Worm (Caenorhabditis elegans) whole organism, L1 larva: Measurements from ENCODE around the gene Y14H12B.1.

ENCODE experiments used
- C04F5.9 ChIP-seq: sonication (generic microtip); optimal IDR thresholded peaks from 2 replicates; lab custom pipeline; 2016; ENCODE audit warnings: missing genetic modification characterization, missing compliant biosample characterization
- Y116A8C.19 ChIP-seq: sonication (generic microtip); optimal IDR thresholded peaks from 2 replicates; lab custom pipeline; 2016; ENCODE audit warnings: missing compliant biosample characterization, missing genetic modification characterization, borderline replicate concordance
- aha-1 ChIP-seq: fragments of 150-350 bp; optimal IDR thresholded peaks from 2 replicates; lab custom pipeline; 2014; ENCODE audit warnings: missing biosample characterization, missing genetic modification characterization
- aly-2 ChIP-seq: fragments of 150-350 bp; optimal IDR thresholded peaks from 2 replicates; lab custom pipeline; 2014; ENCODE audit warnings: missing biosample characterization, missing genetic modification characterization
- ama-1 ChIP-seq: fragments of 150-350 bp; optimal IDR thresholded peaks from 2 replicates; lab custom pipeline; 2014
- blmp-1 ChIP-seq: fragments of 150-350 bp; optimal IDR thresholded peaks from 2 replicates; lab custom pipeline; 2014; ENCODE audit warnings: missing biosample characterization, missing genetic modification characterization
- ceh-82 ChIP-seq, 3 experiments: fragments of 150-350 bp in 1 of 3; sonication (generic microtip) in 2 of 3; optimal IDR thresholded peaks; 2 replicates each; lab custom pipeline; 2014 to 2017; ENCODE audit warnings: missing biosample characterization in 3 of 3, missing genetic modification characterization in 3 of 3
- ceh-88 ChIP-seq: fragments of 200-800 bp; sonication (Bioruptor generic); IDR thresholded peaks from 2 replicates; pipeline ENCODE4 v1.3.6; 2022; ENCODE audit warnings: missing genetic modification characterization, missing compliant biosample characterization
- ces-1 ChIP-seq: fragments of 150-350 bp; optimal IDR thresholded peaks from 2 replicates; lab custom pipeline; 2014; ENCODE audit warnings: missing biosample characterization, missing genetic modification reagents, missing genetic modification characterization
- dsc-1 ChIP-seq: sonication (generic microtip); optimal IDR thresholded peaks from 2 replicates; lab custom pipeline; 2016; ENCODE audit warnings: mild to moderate bottlenecking, missing genetic modification characterization, missing compliant biosample characterization
- efl-1 ChIP-seq, 4 experiments: fragments of 150-350 bp; optimal IDR thresholded peaks in 3 of 4; peaks in 1 of 4; 1 replicate in 1 of 4; 2 replicates in 3 of 4; lab custom pipeline; 2014; ENCODE audit warnings: missing biosample characterization in 2 of 4, missing genetic modification characterization in 2 of 4, missing genetic modification reagents in 2 of 4
- elt-2 ChIP-seq: sonication (generic microtip); optimal IDR thresholded peaks from 2 replicates; lab custom pipeline; 2016; ENCODE audit warnings: missing genetic modification characterization, mild to moderate bottlenecking, inconsistent platforms, missing compliant biosample characterization, missing genetic modification reagents
- fkh-8 ChIP-seq: sonication (generic microtip); optimal IDR thresholded peaks from 2 replicates; lab custom pipeline; 2016; ENCODE audit warnings: mild to moderate bottlenecking, missing genetic modification characterization, missing compliant biosample characterization
- fos-1 ChIP-seq: fragments of 150-350 bp; optimal IDR thresholded peaks from 2 replicates; lab custom pipeline; 2014; ENCODE audit warnings: missing biosample characterization, missing genetic modification characterization
- irx-1 ChIP-seq: sonication (generic microtip); optimal IDR thresholded peaks from 2 replicates; lab custom pipeline; 2016; ENCODE audit warnings: missing genetic modification characterization, missing compliant biosample characterization
- isw-1 ChIP-seq: fragments of 200-800 bp; sonication (Bioruptor generic); IDR thresholded peaks from 2 replicates; pipeline ENCODE4 v1.3.6; 2022; ENCODE audit warnings: missing genetic modification characterization, missing compliant biosample characterization
- lin-14 ChIP-seq: fragments of 200-800 bp; sonication (Bioruptor generic); optimal IDR thresholded peaks from 2 replicates; lab custom pipeline; 2018; ENCODE audit warnings: mild to moderate bottlenecking, missing genetic modification characterization, moderate library complexity, missing compliant biosample characterization
- lin-35 ChIP-seq, 2 experiments: fragments of 150-350 bp; optimal IDR thresholded peaks; 2 replicates each; lab custom pipeline; 2014; ENCODE audit warnings: missing biosample characterization in 2 of 2, missing genetic modification characterization in 2 of 2, missing genetic modification reagents in 2 of 2
- lir-3 ChIP-seq: sonication (generic microtip); optimal IDR thresholded peaks from 2 replicates; lab custom pipeline; 2016; ENCODE audit warnings: mild to moderate bottlenecking, missing genetic modification characterization, moderate library complexity, missing compliant biosample characterization; ENCODE audit not compliant: poor library complexity
- lsy-2 ChIP-seq, 2 experiments: fragments of 150-350 bp; optimal IDR thresholded peaks; 2 replicates each; lab custom pipeline; 2014; ENCODE audit warnings: missing biosample characterization in 2 of 2, missing genetic modification characterization in 2 of 2
- mab-9 ChIP-seq: fragments of 200-800 bp; sonication (Bioruptor generic); IDR thresholded peaks from 2 replicates; pipeline ENCODE4 v1.3.6; 2022; ENCODE audit warnings: missing genetic modification reagents, missing genetic modification characterization, missing compliant biosample characterization
- mdl-1 ChIP-seq, 2 experiments: fragments of 150-350 bp; optimal IDR thresholded peaks; 2 replicates each; lab custom pipeline; 2014 to 2017; ENCODE audit warnings: missing biosample characterization in 2 of 2, missing genetic modification characterization in 2 of 2, inconsistent platforms in 1 of 2
- mep-1 ChIP-seq: fragments of 150-350 bp; optimal IDR thresholded peaks from 2 replicates; lab custom pipeline; 2014; ENCODE audit warnings: missing biosample characterization, missing genetic modification characterization
- nhr-11 ChIP-seq: fragments of 150-350 bp; optimal IDR thresholded peaks from 2 replicates; lab custom pipeline; 2014; ENCODE audit warnings: missing biosample characterization, missing genetic modification characterization
- nhr-19 ChIP-seq: fragments of 200-800 bp; sonication (Bioruptor generic); conservative IDR thresholded peaks from 2 replicates; pipeline ENCODE4 v1.3.6; 2022; ENCODE audit warnings: missing genetic modification characterization, missing compliant biosample characterization
- nhr-71 ChIP-seq: sonication (generic microtip); optimal IDR thresholded peaks from 2 replicates; lab custom pipeline; 2016; ENCODE audit warnings: mild to moderate bottlenecking, missing genetic modification characterization, moderate library complexity, missing compliant biosample characterization
- nhr-85 ChIP-seq: sonication (generic microtip); peaks from one replicate; lab custom pipeline; 2016; ENCODE audit warnings: missing genetic modification characterization, inconsistent platforms, missing compliant biosample characterization
- nhr-90 ChIP-seq: sonication (generic microtip); optimal IDR thresholded peaks from 2 replicates; lab custom pipeline; 2016; ENCODE audit warnings: mild to moderate bottlenecking, missing genetic modification characterization, missing compliant biosample characterization; ENCODE audit not compliant: poor library complexity
- pag-3 ChIP-seq: sonication (generic microtip); optimal IDR thresholded peaks from 2 replicates; lab custom pipeline; 2017; ENCODE audit warnings: missing genetic modification characterization, mild to moderate bottlenecking, missing compliant biosample characterization, antibody characterized with exemption, borderline replicate concordance; ENCODE audit not compliant: insufficient read depth
- pax-3 ChIP-seq: fragments of 200-800 bp; sonication (Bioruptor generic); optimal IDR thresholded peaks from 2 replicates; lab custom pipeline; 2018; ENCODE audit warnings: mild to moderate bottlenecking, missing genetic modification characterization, moderate library complexity, missing compliant biosample characterization
- rnt-1 ChIP-seq: sonication (generic microtip); optimal IDR thresholded peaks from 2 replicates; lab custom pipeline; 2016; ENCODE audit warnings: mild to moderate bottlenecking, missing genetic modification characterization, moderate library complexity, missing compliant biosample characterization
- snu-23 ChIP-seq: sonication (generic microtip); optimal IDR thresholded peaks from 2 replicates; lab custom pipeline; 2016; ENCODE audit warnings: missing genetic modification characterization, missing compliant biosample characterization
- sup-37 ChIP-seq: fragments of 200-800 bp; sonication (Bioruptor generic); optimal IDR thresholded peaks from 2 replicates; lab custom pipeline; 2018; ENCODE audit warnings: mild to moderate bottlenecking, missing genetic modification characterization, missing compliant biosample characterization
- swsn-7 ChIP-seq: sonication (generic microtip); optimal IDR thresholded peaks from 2 replicates; lab custom pipeline; 2016; ENCODE audit warnings: missing genetic modification characterization, missing compliant biosample characterization
- unc-130 ChIP-seq: fragments of 150-350 bp; optimal IDR thresholded peaks from 2 replicates; lab custom pipeline; 2017; ENCODE audit warnings: missing biosample characterization, missing genetic modification characterization, inconsistent platforms
- unc-86 ChIP-seq: sonication (generic microtip); optimal IDR thresholded peaks from 2 replicates; lab custom pipeline; 2016; ENCODE audit warnings: missing genetic modification characterization, missing compliant biosample characterization
- xbp-1 ChIP-seq: sonication (generic microtip); optimal IDR thresholded peaks from 2 replicates; lab custom pipeline; 2016; ENCODE audit warnings: missing genetic modification characterization, missing compliant biosample characterization
- zag-1 ChIP-seq: fragments of 150-350 bp; optimal IDR thresholded peaks from 2 replicates; lab custom pipeline; 2014; ENCODE audit warnings: missing biosample characterization, missing genetic modification characterization
- zip-4 ChIP-seq: fragments of 200-800 bp; sonication (Bioruptor generic); optimal IDR thresholded peaks from 2 replicates; lab custom pipeline; 2018; ENCODE audit warnings: mild to moderate bottlenecking, missing genetic modification characterization, moderate library complexity, missing compliant biosample characterization
- ztf-4 ChIP-seq: fragments of 150-350 bp; optimal IDR thresholded peaks from 2 replicates; lab custom pipeline; 2014; ENCODE audit warnings: missing biosample characterization, missing genetic modification characterization

Y14H12B.1 gene

ce11 chrII:3954838-3955237 is 20.6 kb downstream of the Y14H12B.1 start:
- TF ChIP-seq pag-3 (tag; lab: Kevin White, UChicago) (no peak), nhr-90 (tag; lab: Kevin White, UChicago) (no peak), nhr-11 (tag; lab: Kevin White, UChicago) (no peak), elt-2 (tag; lab: Kevin White, UChicago) (peak; percentile 27), lin-14 (GFP tag; lab: Kevin White, UChicago) (peak; percentile 44), rnt-1 (tag; lab: Kevin White, UChicago) (no peak), dsc-1 (no peak), aly-2 (tag; lab: Kevin White, UChicago) (no peak), sup-37 (no peak), Y116A8C.19 (tag; lab: Kevin White, UChicago) (no peak), ces-1 (no peak), zip-4 (GFP tag; lab: Kevin White, UChicago) (no peak), mab-9 (GFP tag; lab: Robert Waterston, UW) (no peak), snu-23 (no peak), mep-1 (tag; lab: Kevin White, UChicago) (no peak), ceh-88 (GFP tag; lab: Robert Waterston, UW) (no peak), fos-1 (no peak), xbp-1 (tag; lab: Kevin White, UChicago) (no peak), ama-1 (lab: Kevin White, UChicago) (no peak), lir-3 (no peak), zag-1 (tag; lab: Kevin White, UChicago) (no peak), aha-1 (no peak), nhr-19 (GFP tag; lab: Robert Waterston, UW) (no peak), fkh-8 (tag; lab: Kevin White, UChicago) (peak; percentile 9), blmp-1 (peak; percentile 4), ztf-4 (no peak), isw-1 (GFP tag; lab: Robert Waterston, UW) (no peak), lin-35 (GFP tag; optimal IDR thresholded peaks at IDR 0.05; lab: Kevin White, UChicago) (no peak), efl-1 (optimal IDR thresholded peaks at IDR 0.05; lab: Kevin White, UChicago) (no peak), efl-1 (GFP tag; optimal IDR thresholded peaks at IDR 0.05 in 1 of 2; lab: Kevin White, UChicago) (peak in 1 of 2 experiments; percentile 68)

DNA sequence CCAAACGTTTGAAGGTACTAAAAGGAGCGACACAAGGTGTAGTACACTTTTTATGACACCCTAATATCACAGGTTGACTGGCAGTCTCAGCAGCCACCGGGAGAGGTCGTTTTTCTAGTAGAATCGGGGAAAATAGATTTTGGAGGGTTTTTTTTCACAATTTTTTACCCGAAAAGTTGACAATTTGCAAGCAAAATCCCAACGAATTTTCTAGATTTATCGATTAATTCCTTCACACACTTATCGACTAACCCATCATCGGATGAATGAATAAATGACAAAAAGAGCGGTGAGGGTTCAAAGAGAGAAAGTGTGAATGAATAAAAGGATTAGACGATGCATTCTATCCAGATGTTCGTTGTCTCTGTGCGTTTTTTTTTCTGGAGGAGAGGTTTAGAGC is 21.7 kb downstream of the Y14H12B.1 start:
- TF ChIP-seq fkh-8 (tag; lab: Kevin White, UChicago) (peak; percentile 15), dsc-1 (peak; percentile 49), swsn-7 (no peak)
- TF ChIP-seq, all 84 proteins: peak for 2

DNA sequence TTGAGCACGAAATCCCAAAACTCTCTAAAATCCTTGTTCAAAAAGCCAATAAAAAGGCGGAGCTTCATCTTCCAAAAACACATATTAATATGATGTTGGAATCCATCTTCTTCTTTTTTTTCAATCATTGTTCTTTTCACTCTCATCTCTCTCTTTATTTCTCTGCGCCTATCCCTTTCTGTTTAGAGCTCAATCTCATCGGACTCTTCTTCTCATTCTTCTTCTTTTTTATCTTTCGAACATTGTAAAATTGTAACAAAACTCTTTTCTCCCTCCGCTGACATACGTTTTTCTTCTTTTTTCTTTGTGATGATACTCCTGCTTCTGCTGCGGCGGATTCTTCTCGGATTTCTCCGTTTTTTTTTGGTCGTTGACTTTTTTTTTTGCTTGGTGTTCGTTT is 22.5 kb downstream of the Y14H12B.1 start:
- TF ChIP-seq ceh-82 (tag; optimal IDR thresholded peaks at IDR 0.05; lab: Kevin White, UChicago) (peak in 1 of 3 experiments; percentile 15), mdl-1 (tag; optimal IDR thresholded peaks at IDR 0.05; lab: Kevin White, UChicago) (no peak), nhr-85 (tag; lab: Kevin White, UChicago) (no peak), nhr-71 (tag; lab: Kevin White, UChicago) (peak; percentile 46), fkh-8 (tag; lab: Kevin White, UChicago) (no peak), unc-86 (tag; lab: Kevin White, UChicago) (no peak), irx-1 (tag; lab: Kevin White, UChicago) (peak; percentile 41), C04F5.9 (tag; lab: Kevin White, UChicago) (no peak), rnt-1 (tag; lab: Kevin White, UChicago) (peak; percentile 34), snu-23 (peak; percentile 20), xbp-1 (tag; lab: Kevin White, UChicago) (no peak), lin-14 (GFP tag; lab: Kevin White, UChicago) (peak; percentile 78), ztf-4 (peak; percentile 2), isw-1 (GFP tag; lab: Robert Waterston, UW) (no peak), unc-130 (tag; lab: Kevin White, UChicago) (no peak), mep-1 (tag; lab: Kevin White, UChicago) (peak; percentile 42), pax-3 (tag; lab: Kevin White, UChicago) (no peak), lsy-2 (tag; optimal IDR thresholded peaks at IDR 0.05; lab: Kevin White, UChicago) (peak; percentile 37 to 43), pag-3 (tag; lab: Kevin White, UChicago) (peak; percentile 30), dsc-1 (peak; percentile 32), mab-9 (GFP tag; lab: Robert Waterston, UW) (no peak)
